Worm (Caenorhabditis elegans) whole organism, mixed stage, embryonic: ENCODE results near the gene Y82E9BR.10.
A peak's percentile ranks its signal among the peaks of the same experiment; 100 is the strongest.

Source experiments
- M03D4.4 ChIP-seq: sonication (generic microtip); optimal IDR thresholded peaks from 2 replicates; lab custom pipeline; 2017; ENCODE audit warnings: mild to moderate bottlenecking, missing genetic modification characterization, missing compliant biosample characterization
- bed-3 ChIP-seq: fragments of 200-800 bp; sonication (Bioruptor generic); optimal IDR thresholded peaks from 3 replicates; lab custom pipeline; 2018; ENCODE audit warnings: mild to moderate bottlenecking, missing genetic modification characterization, moderate library complexity, missing compliant biosample characterization
- blmp-1 ChIP-seq: fragments of 150-350 bp; optimal IDR thresholded peaks from 2 replicates; lab custom pipeline; 2014; ENCODE audit warnings: missing biosample characterization, missing genetic modification characterization
- ceh-39 ChIP-seq: fragments of 150-350 bp; optimal IDR thresholded peaks from 2 replicates; lab custom pipeline; 2014; ENCODE audit warnings: missing biosample characterization, missing genetic modification characterization
- ceh-43 ChIP-seq: fragments of 200-800 bp; sonication (Bioruptor generic); optimal IDR thresholded peaks from 2 replicates; lab custom pipeline; 2018; ENCODE audit warnings: mild to moderate bottlenecking, missing genetic modification characterization, moderate library complexity, missing compliant biosample characterization
- ceh-83 ChIP-seq: fragments of 200-800 bp; sonication (Bioruptor generic); optimal IDR thresholded peaks from 2 replicates; lab custom pipeline; 2018; ENCODE audit warnings: mild to moderate bottlenecking, missing genetic modification characterization, missing compliant biosample characterization
- ces-1 ChIP-seq: fragments of 150-350 bp; optimal IDR thresholded peaks from 2 replicates; lab custom pipeline; 2014; ENCODE audit warnings: missing biosample characterization, missing genetic modification reagents, missing genetic modification characterization
- cnd-1 ChIP-seq: fragments of 200-800 bp; sonication (Bioruptor generic); optimal IDR thresholded peaks from 2 replicates; lab custom pipeline; 2018; ENCODE audit warnings: mild to moderate bottlenecking, missing genetic modification characterization, missing compliant biosample characterization
- drap-1 ChIP-seq: fragments of 200-800 bp; sonication (Bioruptor generic); optimal IDR thresholded peaks from 3 replicates; lab custom pipeline; 2018; ENCODE audit warnings: mild to moderate bottlenecking, missing genetic modification characterization, missing compliant biosample characterization
- elt-1 ChIP-seq: sonication (generic microtip); optimal IDR thresholded peaks from 2 replicates; lab custom pipeline; 2017; ENCODE audit warnings: missing genetic modification characterization, mild to moderate bottlenecking, missing compliant biosample characterization, antibody characterized with exemption, moderate library complexity, borderline replicate concordance; ENCODE audit not compliant: insufficient read depth
- elt-3 ChIP-seq: fragments of 150-350 bp; optimal IDR thresholded peaks from 2 replicates; lab custom pipeline; 2014; ENCODE audit warnings: missing biosample characterization, missing genetic modification characterization
- flh-1 ChIP-seq: fragments of 200-800 bp; sonication (Bioruptor generic); optimal IDR thresholded peaks from 2 replicates; lab custom pipeline; 2018; ENCODE audit warnings: mild to moderate bottlenecking, missing genetic modification characterization, moderate library complexity, missing compliant biosample characterization
- ham-2 ChIP-seq: fragments of 200-800 bp; sonication (Bioruptor generic); optimal IDR thresholded peaks from 2 replicates; lab custom pipeline; 2018; ENCODE audit warnings: mild to moderate bottlenecking, missing genetic modification characterization, missing compliant biosample characterization
- hlh-1 ChIP-seq: fragments of 150-350 bp; optimal IDR thresholded peaks from 2 replicates; lab custom pipeline; 2014; ENCODE audit warnings: missing biosample characterization, missing genetic modification reagents, missing genetic modification characterization
- lin-13 ChIP-seq: fragments of 150-350 bp; optimal IDR thresholded peaks from 2 replicates; lab custom pipeline; 2014; ENCODE audit warnings: missing biosample characterization, missing genetic modification characterization
- lin-32 ChIP-seq: fragments of 200-800 bp; sonication (Bioruptor generic); optimal IDR thresholded peaks from 2 replicates; lab custom pipeline; 2018; ENCODE audit warnings: mild to moderate bottlenecking, missing genetic modification characterization, missing compliant biosample characterization
- lsy-2 ChIP-seq: fragments of 150-350 bp; optimal IDR thresholded peaks from 2 replicates; lab custom pipeline; 2014; ENCODE audit warnings: missing biosample characterization, missing genetic modification characterization
- mab-5 ChIP-seq: fragments of 150-350 bp; optimal IDR thresholded peaks from 2 replicates; lab custom pipeline; 2014; ENCODE audit warnings: missing biosample characterization, missing genetic modification characterization
- mep-1 ChIP-seq: fragments of 150-350 bp; optimal IDR thresholded peaks from 2 replicates; lab custom pipeline; 2017; ENCODE audit warnings: missing biosample characterization, missing genetic modification reagents, missing genetic modification characterization, inconsistent platforms
- mls-2 ChIP-seq: sonication (generic microtip); optimal IDR thresholded peaks from 2 replicates; lab custom pipeline; 2016; ENCODE audit warnings: mild to moderate bottlenecking, missing genetic modification characterization, moderate library complexity, missing compliant biosample characterization
- nhr-12 ChIP-seq: fragments of 150-350 bp; optimal IDR thresholded peaks from 2 replicates; lab custom pipeline; 2014; ENCODE audit warnings: missing biosample characterization, missing genetic modification characterization
- nhr-2 ChIP-seq: fragments of 150-350 bp; optimal IDR thresholded peaks from 2 replicates; lab custom pipeline; 2014; ENCODE audit warnings: missing biosample characterization, missing genetic modification characterization
- nhr-237 ChIP-seq: fragments of 150-350 bp; optimal IDR thresholded peaks from 2 replicates; lab custom pipeline; 2014; ENCODE audit warnings: missing biosample characterization, missing genetic modification characterization
- nhr-28 ChIP-seq: fragments of 150-350 bp; optimal IDR thresholded peaks from 2 replicates; lab custom pipeline; 2014; ENCODE audit warnings: missing biosample characterization, missing genetic modification characterization
- nhr-76 ChIP-seq: sonication (generic microtip); optimal IDR thresholded peaks from 2 replicates; lab custom pipeline; 2017; ENCODE audit warnings: missing biosample characterization, missing genetic modification characterization
- pha-4 ChIP-seq: fragments of 150-350 bp; optimal IDR thresholded peaks from 2 replicates; lab custom pipeline; 2018; ENCODE audit warnings: missing biosample characterization, missing genetic modification reagents, missing genetic modification characterization
- sem-2 ChIP-seq: fragments of 200-800 bp; sonication (Bioruptor generic); optimal IDR thresholded peaks from 2 replicates; lab custom pipeline; 2018; ENCODE audit warnings: mild to moderate bottlenecking, missing genetic modification characterization, missing compliant biosample characterization
- snpc-4 ChIP-seq: fragments of 150-350 bp; optimal IDR thresholded peaks from 2 replicates; lab custom pipeline; 2014; ENCODE audit warnings: missing biosample characterization, missing genetic modification characterization
- sptf-1 ChIP-seq: sonication (generic microtip); optimal IDR thresholded peaks from 2 replicates; lab custom pipeline; 2017; ENCODE audit warnings: mild to moderate bottlenecking, missing genetic modification characterization, moderate library complexity, missing compliant biosample characterization
- tbx-8 ChIP-seq: fragments of 200-800 bp; sonication (Bioruptor generic); optimal IDR thresholded peaks from 2 replicates; lab custom pipeline; 2018; ENCODE audit warnings: mild to moderate bottlenecking, missing genetic modification characterization, moderate library complexity, missing compliant biosample characterization
- unc-120 ChIP-seq: sonication (generic microtip); optimal IDR thresholded peaks from 2 replicates; lab custom pipeline; 2017; ENCODE audit warnings: missing genetic modification characterization, missing compliant biosample characterization; ENCODE audit not compliant: poor library complexity, severe bottlenecking
- unc-39 ChIP-seq: fragments of 150-350 bp; optimal IDR thresholded peaks from 2 replicates; lab custom pipeline; 2014; ENCODE audit warnings: missing biosample characterization, missing genetic modification characterization
- unc-62 ChIP-seq: fragments of 150-350 bp; optimal IDR thresholded peaks from 2 replicates; lab custom pipeline; 2014; ENCODE audit warnings: missing biosample characterization, missing genetic modification reagents, missing genetic modification characterization
- zip-8 ChIP-seq: fragments of 150-350 bp; optimal IDR thresholded peaks from 2 replicates; lab custom pipeline; 2014; ENCODE audit warnings: missing biosample characterization, missing genetic modification characterization
- ztf-11 ChIP-seq: fragments of 150-350 bp; optimal IDR thresholded peaks from 2 replicates; lab custom pipeline; 2014; ENCODE audit warnings: missing biosample characterization, missing genetic modification characterization

Y82E9BR.10 gene

DNA sequence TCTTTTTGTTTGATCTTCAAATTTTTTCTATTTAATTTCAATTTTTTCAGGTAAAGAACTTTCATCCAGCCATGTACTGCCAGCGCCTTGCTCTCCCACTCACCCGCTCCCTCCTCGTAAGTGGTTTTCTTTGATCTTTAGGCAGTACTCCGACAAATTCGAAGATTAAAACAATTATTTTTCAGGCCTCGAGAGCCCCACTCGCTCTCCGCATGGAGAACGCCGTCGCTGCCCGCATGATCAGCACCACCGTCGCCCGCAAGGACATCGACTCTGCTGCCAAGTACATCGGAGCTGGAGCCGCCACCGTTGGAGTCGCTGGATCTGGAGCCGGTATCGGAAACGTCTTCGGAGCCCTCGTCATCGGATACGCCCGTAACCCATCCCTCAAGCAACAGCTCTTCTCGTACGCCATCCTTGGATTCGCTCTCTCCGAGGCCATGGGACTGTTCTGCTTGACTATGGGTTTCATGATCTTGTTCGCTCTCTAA, 43.8 kb upstream of the Y82E9BR.10 start, which contains the start of gene Y82E9BR.3:
TSS of gene Y82E9BR.3 (plus strand) at position 51 of the 491 bp plus-strand sequence.
- TF ChIP-seq pha-4 (tag; lab: Kevin White, UChicago) (no peak), elt-1 (tag; lab: Kevin White, UChicago) (no peak), mab-5 (tag; lab: Kevin White, UChicago) (no peak), sptf-1 (tag; lab: Kevin White, UChicago) (no peak), bed-3 (GFP tag; lab: Kevin White, UChicago) (no peak)

DNA sequence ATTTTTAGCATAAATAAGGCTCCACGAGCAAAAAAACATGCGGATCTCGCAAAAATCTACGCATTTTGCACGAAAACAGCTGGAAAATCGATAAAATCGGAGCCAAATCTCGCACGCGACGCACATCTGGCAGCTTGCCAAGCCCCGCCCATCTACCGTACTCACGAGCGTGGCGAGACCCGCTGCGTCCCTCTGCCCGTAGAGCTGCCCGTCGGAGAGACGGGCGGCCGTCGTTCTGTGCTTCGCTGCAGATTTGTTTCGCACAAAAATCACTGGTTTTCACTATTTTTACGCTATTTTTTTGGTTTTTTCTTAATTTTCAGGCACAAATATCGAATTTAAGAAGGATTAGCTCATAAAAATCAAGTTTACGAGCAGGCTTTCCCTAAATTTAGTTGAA, 43.3 kb upstream of the Y82E9BR.10 start:
- peak; percentile 95 for TF ChIP-seq pha-4 (tag; lab: Kevin White, UChicago)
- TF ChIP-seq elt-3, result no peak
- TF ChIP-seq unc-120, result no peak
- TF ChIP-seq sem-2, result no peak
- peak; percentile 26 for TF ChIP-seq M03D4.4 (tag; lab: Kevin White, UChicago)
- TF ChIP-seq mep-1 (tag; lab: Kevin White, UChicago), result peak; percentile 77
- TF ChIP-seq hlh-1 (tag; lab: Kevin White, UChicago), result peak; percentile 46
- TF ChIP-seq ham-2, result peak; percentile 33
- TF ChIP-seq blmp-1 (tag; lab: Kevin White, UChicago), result no peak
- TF ChIP-seq nhr-237 (tag; lab: Kevin White, UChicago), result peak; percentile 86
- TF ChIP-seq snpc-4, result no peak
- no peak for TF ChIP-seq tbx-8 (GFP tag; lab: Kevin White, UChicago)
- peak; percentile 97 for TF ChIP-seq lsy-2 (tag; lab: Kevin White, UChicago)
- peak; percentile 93 for TF ChIP-seq lin-13
- TF ChIP-seq ztf-11 (tag; lab: Kevin White, UChicago), result no peak
- no peak for TF ChIP-seq nhr-12 (tag; lab: Kevin White, UChicago)
- peak; percentile 44 for TF ChIP-seq cnd-1 (tag; lab: Kevin White, UChicago)
- no peak for TF ChIP-seq flh-1 (GFP tag; lab: Kevin White, UChicago)
- no peak for TF ChIP-seq nhr-2
- TF ChIP-seq mab-5 (tag; lab: Kevin White, UChicago), result no peak
- peak; percentile 47 for TF ChIP-seq mls-2 (tag; lab: Kevin White, UChicago)
- TF ChIP-seq drap-1, result no peak
- no peak for TF ChIP-seq lin-32
- TF ChIP-seq bed-3 (GFP tag; lab: Kevin White, UChicago), result no peak
- no peak for TF ChIP-seq nhr-76 (tag; lab: Kevin White, UChicago)
- no peak for TF ChIP-seq nhr-28
- no peak for TF ChIP-seq ces-1
- TF ChIP-seq unc-62 (GFP tag; lab: Kevin White, UChicago), result peak; percentile 22
- TF ChIP-seq unc-39 (tag; lab: Kevin White, UChicago), result no peak
- no peak for TF ChIP-seq elt-1 (tag; lab: Kevin White, UChicago)
- TF ChIP-seq ceh-39, result peak; percentile 56
- TF ChIP-seq sptf-1 (tag; lab: Kevin White, UChicago), result peak; percentile 65
- no peak for TF ChIP-seq ceh-83 (GFP tag; lab: Kevin White, UChicago)
- no peak for TF ChIP-seq ceh-43 (GFP tag; lab: Kevin White, UChicago)
- TF ChIP-seq zip-8, result no peak

DNA sequence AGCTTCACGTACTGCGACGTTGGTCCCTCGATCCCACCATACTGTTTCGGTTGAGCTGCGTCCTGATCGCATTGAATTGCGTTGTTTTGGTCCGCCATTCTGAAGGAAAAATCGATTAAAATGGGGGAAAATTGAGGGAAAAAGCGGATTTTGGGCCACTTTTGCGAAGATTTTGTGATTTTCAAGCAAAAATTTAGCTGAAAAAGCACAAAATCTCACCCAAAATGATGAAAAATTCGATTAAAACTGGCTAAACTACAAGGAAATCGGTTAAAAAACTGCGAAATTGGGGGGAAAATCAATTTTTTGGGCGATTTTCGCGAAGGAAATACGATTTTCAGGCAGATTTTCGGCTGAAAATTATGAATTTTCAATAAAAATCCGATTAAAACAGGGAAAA, 41.7 kb upstream of the Y82E9BR.10 start, which contains the start of gene elc-1:
TSS of gene elc-1 (minus strand) at position 101 of the 400 bp plus-strand sequence.
- TF ChIP-seq ztf-11 (tag; lab: Kevin White, UChicago) (no peak), nhr-237 (tag; lab: Kevin White, UChicago) (no peak), unc-39 (tag; lab: Kevin White, UChicago) (no peak), flh-1 (GFP tag; lab: Kevin White, UChicago) (no peak), zip-8 (no peak), lin-13 (no peak), ceh-43 (GFP tag; lab: Kevin White, UChicago) (no peak), cnd-1 (tag; lab: Kevin White, UChicago) (no peak), mab-5 (tag; lab: Kevin White, UChicago) (no peak), nhr-2 (no peak), sptf-1 (tag; lab: Kevin White, UChicago) (no peak), sem-2 (no peak), nhr-76 (tag; lab: Kevin White, UChicago) (no peak), nhr-28 (no peak)
